Fruit fly (Drosophila melanogaster) whole organism, pupa: Measurements from ENCODE around the gene Lrr47.
A peak's percentile ranks its signal among the peaks of the same experiment; 100 is the strongest.

Experiments used
- CG10348 ChIP-seq: fragments of 200-800 bp; sonication (Bioruptor generic); IDR thresholded peaks from 2 replicates; pipeline ENCODE4 v1.3.6; 2022; ENCODE audit warnings: missing biosample characterization, missing genetic modification characterization
- CG12605 ChIP-seq: fragments of 200-800 bp; sonication (Bioruptor generic); IDR thresholded peaks from 2 replicates; pipeline ENCODE4 v1.3.6; 2022; ENCODE audit warnings: missing biosample characterization, missing genetic modification characterization
- CG13204 ChIP-seq: fragments of 200-800 bp; sonication (Bioruptor generic); optimal IDR thresholded peaks from 2 replicates; lab custom pipeline; 2018; ENCODE audit warnings: missing biosample characterization, mild to moderate bottlenecking, missing genetic modification characterization, moderate library complexity
- CG14655 ChIP-seq: fragments of 200-800 bp; sonication (Bioruptor generic); optimal IDR thresholded peaks from 3 replicates; lab custom pipeline; 2017; ENCODE audit warnings: mild to moderate bottlenecking, missing biosample characterization, missing genetic modification reagents, missing genetic modification characterization
- CG15710 ChIP-seq: fragments of 200-800 bp; sonication (Bioruptor generic); optimal IDR thresholded peaks from 2 replicates; lab custom pipeline; 2018; ENCODE audit warnings: missing biosample characterization, mild to moderate bottlenecking, missing genetic modification characterization, moderate library complexity
- CG17806 ChIP-seq: fragments of 200-800 bp; sonication (Bioruptor generic); optimal IDR thresholded peaks from 2 replicates; lab custom pipeline; 2018; ENCODE audit warnings: missing biosample characterization, mild to moderate bottlenecking, missing genetic modification characterization, moderate library complexity
- CG32121 ChIP-seq: fragments of 200-800 bp; sonication (Bioruptor generic); IDR thresholded peaks from 2 replicates; pipeline ENCODE4 v1.3.6; 2022; ENCODE audit warnings: missing biosample characterization, missing genetic modification characterization
- CG34367 ChIP-seq: fragments of 200-800 bp; sonication (Bioruptor generic); optimal IDR thresholded peaks from 2 replicates; lab custom pipeline; 2018; ENCODE audit warnings: missing biosample characterization, mild to moderate bottlenecking, missing genetic modification characterization
- CG4496 ChIP-seq: fragments of 200-800 bp; sonication (Bioruptor generic); IDR thresholded peaks from 3 replicates; pipeline ENCODE4 v1.3.6; 2022; ENCODE audit warnings: missing biosample characterization, missing genetic modification characterization
- CG8159 ChIP-seq: fragments of 200-800 bp; sonication (Bioruptor generic); optimal IDR thresholded peaks from 3 replicates; lab custom pipeline; 2018; ENCODE audit warnings: missing biosample characterization, mild to moderate bottlenecking, missing genetic modification characterization, moderate library complexity
- CG8301 ChIP-seq: fragments of 200-800 bp; sonication (Bioruptor generic); optimal IDR thresholded peaks from 2 replicates; lab custom pipeline; 2018; ENCODE audit warnings: missing biosample characterization, mild to moderate bottlenecking, missing genetic modification characterization
- CG9948 ChIP-seq: fragments of 200-800 bp; sonication (Bioruptor generic); optimal IDR thresholded peaks from 2 replicates; lab custom pipeline; 2018; ENCODE audit warnings: missing biosample characterization, mild to moderate bottlenecking, missing genetic modification characterization, moderate library complexity
- D1 ChIP-seq: fragments of 200-800 bp; sonication (Bioruptor generic); optimal IDR thresholded peaks from 2 replicates; lab custom pipeline; 2018; ENCODE audit warnings: missing biosample characterization, mild to moderate bottlenecking, missing genetic modification characterization, moderate library complexity
- EcR ChIP-seq: fragments of 200-800 bp; sonication (Bioruptor generic); optimal IDR thresholded peaks from 3 replicates; lab custom pipeline; 2019; ENCODE audit warnings: missing biosample characterization, missing genetic modification characterization, mild to moderate bottlenecking, moderate library complexity, missing genetic modification reagents
- Ets98B ChIP-seq: fragments of 200-800 bp; sonication (Bioruptor generic); IDR thresholded peaks from 2 replicates; pipeline ENCODE4 v1.3.6; 2022; ENCODE audit warnings: missing biosample characterization, missing genetic modification characterization
- Pif1A ChIP-seq: fragments of 200-800 bp; sonication (Bioruptor generic); optimal IDR thresholded peaks from 3 replicates; lab custom pipeline; 2016; ENCODE audit warnings: missing biosample characterization, missing genetic modification characterization
- Pif1B ChIP-seq: fragments of 200-800 bp; sonication (Bioruptor generic); optimal IDR thresholded peaks from 3 replicates; lab custom pipeline; 2016; ENCODE audit warnings: missing biosample characterization, missing genetic modification characterization
- Snoo ChIP-seq: fragments of 200-800 bp; sonication (Bioruptor generic); optimal IDR thresholded peaks from 3 replicates; lab custom pipeline; 2017; ENCODE audit warnings: missing biosample characterization, mild to moderate bottlenecking, missing genetic modification characterization, inconsistent platforms
- fd96Ca ChIP-seq: fragments of 200-800 bp; sonication (Bioruptor generic); IDR thresholded peaks from 3 replicates; pipeline ENCODE4 v1.3.6; 2022; ENCODE audit warnings: missing biosample characterization, missing genetic modification characterization
- gl ChIP-seq: fragments of 200-800 bp; sonication (Bioruptor generic); optimal IDR thresholded peaks from 2 replicates; lab custom pipeline; 2018; ENCODE audit warnings: missing biosample characterization, mild to moderate bottlenecking, missing genetic modification characterization
- rn ChIP-seq: fragments of 200-800 bp; sonication (Bioruptor generic); IDR thresholded peaks from 2 replicates; pipeline ENCODE4 v1.3.6; 2022; ENCODE audit warnings: missing biosample characterization, missing genetic modification characterization

Lrr47 gene

DNA sequence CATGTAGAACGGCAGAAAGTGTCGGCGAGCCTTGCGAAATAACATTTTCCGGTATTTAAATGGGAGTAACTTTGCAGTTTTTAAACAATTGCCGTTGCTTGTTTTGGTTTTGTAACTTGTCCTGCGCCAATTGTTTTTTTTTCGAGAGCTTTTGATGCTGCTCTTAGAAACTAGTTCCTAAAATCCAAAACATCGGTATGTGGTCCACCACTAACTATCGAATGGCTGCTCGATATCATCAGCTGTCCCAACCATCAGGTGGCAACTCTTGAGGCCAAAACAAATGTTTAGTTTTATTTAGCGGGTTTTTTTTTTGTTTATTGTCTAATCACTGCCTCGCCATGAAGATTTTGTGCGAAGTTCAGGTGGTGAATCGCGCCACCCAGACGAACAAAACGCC is at the start of gene Lrr47, which contains the start of gene Fatp1:
Lrr47 (plus strand) TSS at position 251 of the 400 bp plus-strand sequence.
Fatp1 (minus strand) TSS at position 134 of the 400 bp plus-strand sequence.
- no peak for TF ChIP-seq CG17806 (tag; lab: Kevin White, UChicago)
- TF ChIP-seq CG8159 (tag; lab: Kevin White, UChicago): peak; percentile 8
- peak; percentile 9; the same call in 1 of the 2 replicates for TF ChIP-seq CG12605 (GFP tag; lab: Robert Waterston, UW)
- TF ChIP-seq, all 21 proteins: peak for 2

DNA sequence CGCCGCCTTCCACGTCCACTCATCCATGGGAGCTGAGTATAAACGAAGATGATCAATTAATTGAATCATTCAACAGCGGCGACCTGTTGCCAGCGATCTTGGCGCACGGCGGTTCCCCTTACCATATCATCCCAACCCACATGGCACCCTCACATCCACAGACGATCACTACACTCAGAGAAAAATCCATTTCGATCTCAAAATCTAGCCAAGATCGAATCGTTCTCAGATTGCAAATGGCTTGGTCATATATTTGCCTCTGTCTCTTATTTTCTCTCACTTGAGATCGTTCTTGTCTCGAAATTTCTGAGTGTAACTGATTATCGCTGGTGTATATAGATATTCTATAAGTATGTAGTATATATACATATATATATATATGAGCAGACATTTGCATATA is 48.7 kb upstream of the Lrr47 start:
- peak; percentile 70 for TF ChIP-seq CG15710 (tag; lab: Kevin White, UChicago)
- TF ChIP-seq EcR (GFP tag; lab: Kevin White, UChicago): no peak
- peak; percentile 67 for TF ChIP-seq CG32121 (GFP tag; lab: Robert Waterston, UW)
- no peak for TF ChIP-seq CG10348
- TF ChIP-seq rn: peak; percentile 17; the same call in 1 of the 2 replicates
- peak; percentile 51; the same call in 1 of the 2 replicates for TF ChIP-seq Ets98B (GFP tag; lab: Robert Waterston, UW)
- TF ChIP-seq CG8301 (tag; lab: Kevin White, UChicago): peak; percentile 43
- TF ChIP-seq CG14655 (GFP tag; lab: Kevin White, UChicago): peak; percentile 59
- TF ChIP-seq Pif1A (GFP tag; lab: Kevin White, UChicago): peak; percentile 48
- TF ChIP-seq CG17806 (tag; lab: Kevin White, UChicago): peak; percentile 64
- peak; percentile 56 for TF ChIP-seq CG34367
- peak; percentile 11 for TF ChIP-seq Snoo
- TF ChIP-seq CG4496: peak; percentile 78
- TF ChIP-seq CG9948 (tag; lab: Kevin White, UChicago): peak; percentile 23
- no peak for TF ChIP-seq CG12605 (GFP tag; lab: Robert Waterston, UW)
- peak; percentile 72 for TF ChIP-seq CG8159 (tag; lab: Kevin White, UChicago)
- TF ChIP-seq Pif1B (GFP tag; lab: Kevin White, UChicago): peak; percentile 58
- no peak for TF ChIP-seq gl (tag; lab: Kevin White, UChicago)

DNA sequence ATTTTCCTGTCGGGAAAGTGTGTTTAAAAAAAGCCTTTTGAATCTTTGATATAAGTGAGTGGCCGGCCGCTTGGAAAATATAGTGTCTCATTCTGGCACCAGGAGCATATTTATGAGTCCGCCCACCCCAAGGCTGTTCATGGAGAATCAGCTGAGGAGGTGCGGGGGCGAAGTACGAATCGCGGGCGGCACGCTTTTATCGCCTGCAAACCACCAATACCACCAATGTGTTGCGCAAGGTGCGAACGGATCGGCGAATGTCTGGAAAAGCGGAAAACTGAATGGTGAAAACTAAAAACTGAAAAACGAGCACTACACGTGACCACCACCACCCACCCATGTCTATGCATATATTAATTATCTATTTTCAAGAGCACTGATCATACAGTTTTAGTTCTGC is 48.2 kb upstream of the Lrr47 start:
- no peak for TF ChIP-seq CG10348
- TF ChIP-seq gl (tag; lab: Kevin White, UChicago): no peak
- TF ChIP-seq CG8159 (tag; lab: Kevin White, UChicago): no peak

DNA sequence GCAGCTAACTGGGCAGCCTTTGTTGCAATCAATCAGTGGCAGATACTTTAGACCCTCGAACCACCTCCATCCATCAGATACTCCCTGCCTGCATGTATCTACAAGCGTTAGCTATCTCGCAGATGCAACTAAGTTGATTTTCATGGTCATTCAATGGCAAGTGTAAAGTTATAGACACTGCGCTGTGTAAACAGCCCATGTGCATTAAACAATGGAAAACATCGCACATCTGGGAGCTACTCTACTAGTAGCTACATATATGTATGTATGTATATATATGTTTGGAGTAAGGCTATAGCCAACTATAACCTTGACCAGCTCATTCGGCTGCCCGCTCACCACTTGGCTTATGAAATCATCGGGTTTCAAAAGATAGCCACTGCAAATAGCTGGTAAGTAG is 46.9 kb upstream of the Lrr47 start:
- TF ChIP-seq CG32121 (GFP tag; lab: Robert Waterston, UW) (0 out of 2 replicates have a peak, but pooled peaks have one; percentile 11), CG13204 (GFP tag; lab: Kevin White, UChicago) (no peak), rn (no peak), Pif1A (GFP tag; lab: Kevin White, UChicago) (no peak)

DNA sequence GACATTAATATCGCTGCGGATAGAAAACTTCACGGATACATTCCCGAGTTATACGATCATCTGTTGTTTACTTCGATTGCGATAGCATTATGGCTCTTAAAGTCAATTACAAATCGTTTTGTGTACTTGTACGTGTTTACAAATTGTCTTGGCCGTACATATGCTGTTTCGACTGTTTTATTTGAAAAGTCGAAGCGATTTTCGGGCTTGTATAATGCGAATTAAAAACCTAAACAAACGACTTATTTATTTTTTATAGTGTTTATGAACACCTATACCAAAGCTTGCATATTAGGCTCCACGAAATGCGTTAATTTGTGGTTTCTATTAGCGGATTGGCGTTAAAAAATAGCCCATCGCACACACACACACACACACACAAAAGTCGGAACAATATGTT is 44.9 kb upstream of the Lrr47 start:
- TF ChIP-seq CG8301 (tag; lab: Kevin White, UChicago) (no peak), rn (no peak), Ets98B (GFP tag; lab: Robert Waterston, UW) (no peak)

DNA sequence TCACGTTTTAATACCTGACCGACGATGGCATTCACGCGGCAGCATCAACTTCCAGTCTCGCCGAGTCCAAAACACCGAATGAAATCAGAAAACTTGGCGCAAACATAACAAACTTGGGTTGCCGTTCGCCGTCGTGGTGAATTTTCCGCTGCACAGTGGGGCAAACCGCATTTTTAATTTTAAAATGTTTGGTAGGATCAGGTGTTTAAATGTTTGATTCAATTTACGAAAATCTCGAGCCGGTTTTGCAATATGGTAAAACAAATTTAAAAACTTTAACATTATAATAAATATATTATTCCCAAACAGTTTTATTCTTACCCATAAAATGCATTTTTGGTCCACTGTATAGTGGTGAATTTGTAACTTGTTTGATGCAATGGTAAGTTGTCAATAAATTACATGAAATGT is 42.9 kb upstream of the Lrr47 start, which contains the start of gene RluA-1:
RluA-1 (minus strand) TSS at position 82 of the 411 bp plus-strand sequence.
- TF ChIP-seq CG17806 (tag; lab: Kevin White, UChicago) (peak; percentile 98), gl (tag; lab: Kevin White, UChicago) (peak; percentile 92), Snoo (peak; percentile 85), Pif1A (GFP tag; lab: Kevin White, UChicago) (peak; percentile 92), CG4496 (peak; percentile 99), CG14655 (GFP tag; lab: Kevin White, UChicago) (peak; percentile 99), D1 (tag; lab: Kevin White, UChicago) (peak; percentile 95), CG34367 (peak; percentile 96), Pif1B (GFP tag; lab: Kevin White, UChicago) (peak; percentile 98), Ets98B (GFP tag; lab: Robert Waterston, UW) (peak; percentile 99), CG13204 (GFP tag; lab: Kevin White, UChicago) (no peak), CG12605 (GFP tag; lab: Robert Waterston, UW) (peak; percentile 98), rn (peak; percentile 96), CG8301 (tag; lab: Kevin White, UChicago) (peak; percentile 98), CG8159 (tag; lab: Kevin White, UChicago) (peak; percentile 98), CG10348 (peak; percentile 86), EcR (GFP tag; lab: Kevin White, UChicago) (no peak), CG32121 (GFP tag; lab: Robert Waterston, UW) (peak; percentile 99), CG9948 (tag; lab: Kevin White, UChicago) (peak; percentile 98), CG15710 (tag; lab: Kevin White, UChicago) (peak; percentile 97), fd96Ca (GFP tag; lab: Robert Waterston, UW) (peak; percentile 99)

DNA sequence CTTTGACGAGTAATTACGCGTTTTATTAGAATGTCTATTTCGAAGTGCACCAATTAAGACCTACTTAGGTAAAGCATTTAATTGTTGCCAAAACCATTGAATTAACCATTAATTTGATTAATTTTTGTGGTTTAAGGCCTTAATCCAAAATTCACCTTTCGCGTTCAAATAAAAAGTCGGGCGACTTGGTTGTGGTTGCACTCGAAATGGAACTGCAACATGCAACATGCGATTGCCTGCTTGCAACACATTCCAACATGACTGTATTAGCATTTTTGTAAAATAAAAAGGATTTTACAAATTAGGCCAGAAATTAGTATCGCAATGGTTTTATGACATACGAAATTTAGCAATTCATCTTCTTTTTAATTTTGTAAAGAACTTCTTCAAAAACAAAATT is 42.3 kb upstream of the Lrr47 start:
- TF ChIP-seq CG4496: no peak
- no peak for TF ChIP-seq CG13204 (GFP tag; lab: Kevin White, UChicago)
- TF ChIP-seq CG8301 (tag; lab: Kevin White, UChicago): no peak
- no peak for TF ChIP-seq CG17806 (tag; lab: Kevin White, UChicago)
- no peak for TF ChIP-seq Ets98B (GFP tag; lab: Robert Waterston, UW)
- TF ChIP-seq fd96Ca (GFP tag; lab: Robert Waterston, UW): no peak
- no peak for TF ChIP-seq Pif1A (GFP tag; lab: Kevin White, UChicago)
- no peak for TF ChIP-seq gl (tag; lab: Kevin White, UChicago)
- TF ChIP-seq CG10348: no peak
- no peak for TF ChIP-seq CG34367
- no peak for TF ChIP-seq CG12605 (GFP tag; lab: Robert Waterston, UW)
- no peak for TF ChIP-seq D1 (tag; lab: Kevin White, UChicago)
- no peak for TF ChIP-seq Snoo
- TF ChIP-seq, all 21 proteins: peak for 0
